Worm (Caenorhabditis elegans): ENCODE results near the gene ent-4.

DNA sequence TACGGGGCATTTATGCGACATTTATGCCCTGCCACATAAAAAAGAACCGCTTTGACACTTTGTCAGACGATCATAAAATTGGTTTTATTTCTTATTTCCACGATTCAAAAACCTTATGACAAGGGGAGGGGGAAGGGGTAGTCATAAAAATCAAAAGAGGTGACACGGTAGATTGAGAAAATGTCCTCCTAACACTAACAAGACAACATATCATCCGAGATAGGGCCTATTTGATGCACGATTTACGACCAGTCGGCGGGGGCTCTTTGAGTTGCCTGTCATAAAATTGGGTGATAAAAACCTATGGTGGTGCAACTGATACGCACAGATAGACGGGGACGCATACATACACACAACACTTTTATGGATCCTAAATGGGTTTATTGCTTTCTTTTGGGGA, 18.8 kb upstream of the ent-4 start:
- no peak for TF ChIP-seq pes-1 (GFP tag; IDR thresholded peaks at IDR 0.05)
- no peak for TF ChIP-seq ceh-13 (GFP tag; optimal IDR thresholded peaks at IDR 0.05)
- no peak for TF ChIP-seq ama-1 (optimal IDR thresholded peaks at IDR 0.05)
- no peak for TF ChIP-seq flt-1 (GFP tag; IDR thresholded peaks at IDR 0.05)
- TF ChIP-seq tbx-37 (GFP tag; conservative IDR thresholded peaks at IDR 0.05): no peak
- TF ChIP-seq tra-4 (tag; optimal IDR thresholded peaks at IDR 0.05): no peak
- no peak for TF ChIP-seq aly-1 (tag; optimal IDR thresholded peaks at IDR 0.05)
- TF ChIP-seq hnd-1 (tag; optimal IDR thresholded peaks at IDR 0.05): no peak
- no peak for TF ChIP-seq hmbx-1 (tag; optimal IDR thresholded peaks at IDR 0.05)
- no peak for TF ChIP-seq B0310.2 (tag; optimal IDR thresholded peaks at IDR 0.05)
- no peak for TF ChIP-seq hmg-4 (GFP tag; optimal IDR thresholded peaks at IDR 0.05)
- no peak for TF ChIP-seq sea-1 (GFP tag; conservative IDR thresholded peaks at IDR 0.05)
- TF ChIP-seq ceh-36 (tag; optimal IDR thresholded peaks at IDR 0.05): no peak
